Worm (Caenorhabditis elegans) whole organism, young adult: ENCODE results near the gene trpa-1.

Source experiments
- B0261.1 ChIP-seq: sonication (generic microtip); optimal IDR thresholded peaks from 2 replicates; lab custom pipeline; 2016; ENCODE audit warnings: mild to moderate bottlenecking, missing genetic modification characterization, moderate library complexity, missing compliant biosample characterization
- B0336.3 ChIP-seq: fragments of 200-800 bp; sonication (Bioruptor generic); IDR thresholded peaks from 2 replicates; pipeline ENCODE4 v1.3.6; 2022; ENCODE audit warnings: missing genetic modification characterization, missing compliant biosample characterization
- C17E4.6 ChIP-seq: fragments of 200-800 bp; sonication (Bioruptor generic); IDR thresholded peaks from 2 replicates; pipeline ENCODE4 v1.3.6; 2022; ENCODE audit warnings: missing genetic modification reagents, missing genetic modification characterization, missing compliant biosample characterization
- D2030.7 ChIP-seq: fragments of 200-800 bp; sonication (Bioruptor generic); IDR thresholded peaks from 2 replicates; pipeline ENCODE4 v1.3.6; 2022; ENCODE audit warnings: missing genetic modification reagents, missing genetic modification characterization, missing compliant biosample characterization
- F57A8.1 ChIP-seq: fragments of 200-800 bp; sonication (Bioruptor generic); optimal IDR thresholded peaks from 2 replicates; lab custom pipeline; 2018; ENCODE audit warnings: mild to moderate bottlenecking, missing genetic modification characterization, moderate library complexity, missing compliant biosample characterization
- F57C9.4 ChIP-seq: sonication (generic microtip); optimal IDR thresholded peaks from 2 replicates; lab custom pipeline; 2017; ENCODE audit warnings: mild to moderate bottlenecking, missing genetic modification characterization, missing compliant biosample characterization
- K11D2.4 ChIP-seq: fragments of 200-800 bp; sonication (Bioruptor generic); IDR thresholded peaks from 2 replicates; pipeline ENCODE4 v1.3.6; 2022; ENCODE audit warnings: missing genetic modification reagents, missing genetic modification characterization, missing compliant biosample characterization
- K12H6.12 ChIP-seq: fragments of 200-800 bp; sonication (Bioruptor generic); optimal IDR thresholded peaks from 2 replicates; lab custom pipeline; 2018; ENCODE audit warnings: mild to moderate bottlenecking, missing genetic modification characterization, missing compliant biosample characterization
- Y53F4B.3 ChIP-seq: fragments of 200-800 bp; sonication (Bioruptor generic); IDR thresholded peaks from 2 replicates; pipeline ENCODE4 v1.3.6; 2022; ENCODE audit warnings: missing genetic modification reagents, missing genetic modification characterization, missing compliant biosample characterization
- Y67H2A.10 ChIP-seq: fragments of 200-800 bp; sonication (Bioruptor generic); conservative IDR thresholded peaks from 2 replicates; pipeline ENCODE4 v1.3.6; 2022; ENCODE audit warnings: missing genetic modification reagents, missing genetic modification characterization, missing compliant biosample characterization
- ZK185.1 ChIP-seq: sonication (generic microtip); optimal IDR thresholded peaks from 2 replicates; lab custom pipeline; 2016; ENCODE audit warnings: mild to moderate bottlenecking, missing genetic modification characterization, missing compliant biosample characterization; ENCODE audit not compliant: poor library complexity, severe bottlenecking
- akir-1 ChIP-seq: fragments of 200-800 bp; sonication (Bioruptor generic); optimal IDR thresholded peaks from 2 replicates; lab custom pipeline; 2018; ENCODE audit warnings: mild to moderate bottlenecking, missing genetic modification characterization, moderate library complexity, missing compliant biosample characterization
- athp-1 ChIP-seq: sonication (generic microtip); optimal IDR thresholded peaks from 2 replicates; lab custom pipeline; 2017; ENCODE audit warnings: mild to moderate bottlenecking, missing genetic modification characterization, missing compliant biosample characterization
- attf-5 ChIP-seq: fragments of 200-800 bp; sonication (Bioruptor generic); optimal IDR thresholded peaks from 2 replicates; lab custom pipeline; 2018; ENCODE audit warnings: mild to moderate bottlenecking, missing genetic modification characterization, missing compliant biosample characterization
- bed-2 ChIP-seq: fragments of 200-800 bp; sonication (Bioruptor generic); IDR thresholded peaks from 2 replicates; pipeline ENCODE4 v1.3.6; 2022; ENCODE audit warnings: missing genetic modification reagents, missing genetic modification characterization, missing compliant biosample characterization
- cebp-2 ChIP-seq: fragments of 200-800 bp; sonication (Bioruptor generic); IDR thresholded peaks from 2 replicates; pipeline ENCODE4 v1.3.6; 2022; ENCODE audit warnings: missing genetic modification characterization, missing compliant biosample characterization
- ceh-27 ChIP-seq: fragments of 200-800 bp; sonication (Bioruptor generic); optimal IDR thresholded peaks from 2 replicates; lab custom pipeline; 2018; ENCODE audit warnings: mild to moderate bottlenecking, missing genetic modification characterization, moderate library complexity, missing compliant biosample characterization
- die-1 ChIP-seq: sonication (generic microtip); optimal IDR thresholded peaks from 2 replicates; lab custom pipeline; 2016; ENCODE audit warnings: missing genotype, mild to moderate bottlenecking, missing genetic modification characterization, missing compliant biosample characterization
- dox-1 ChIP-seq: fragments of 200-800 bp; sonication (Bioruptor generic); IDR thresholded peaks from 2 replicates; pipeline ENCODE4 v1.3.6; 2022; ENCODE audit warnings: missing genetic modification reagents, missing genetic modification characterization, missing compliant biosample characterization
- egl-18 ChIP-seq: fragments of 200-800 bp; sonication (Bioruptor generic); IDR thresholded peaks from 2 replicates; pipeline ENCODE4 v1.3.6; 2022; ENCODE audit warnings: missing genetic modification reagents, missing genetic modification characterization, missing compliant biosample characterization
- egl-44 ChIP-seq: fragments of 200-800 bp; sonication (Bioruptor generic); IDR thresholded peaks from 2 replicates; pipeline ENCODE4 v1.3.6; 2022; ENCODE audit warnings: missing genetic modification reagents, missing genetic modification characterization, missing compliant biosample characterization
- egrh-3 ChIP-seq: fragments of 200-800 bp; sonication (Bioruptor generic); IDR thresholded peaks from 2 replicates; pipeline ENCODE4 v1.3.6; 2022; ENCODE audit warnings: missing genetic modification reagents, missing genetic modification characterization, missing compliant biosample characterization
- fkh-3 ChIP-seq: sonication (generic microtip); optimal IDR thresholded peaks from 2 replicates; lab custom pipeline; 2016; ENCODE audit warnings: mild to moderate bottlenecking, missing genetic modification characterization, missing compliant biosample characterization
- hlh-12 ChIP-seq: sonication (generic microtip); optimal IDR thresholded peaks from 2 replicates; lab custom pipeline; 2016; ENCODE audit warnings: missing genetic modification characterization, missing compliant biosample characterization
- hlh-26 ChIP-seq: fragments of 200-800 bp; sonication (Bioruptor generic); conservative IDR thresholded peaks from 2 replicates; pipeline ENCODE4 v1.3.6; 2022; ENCODE audit warnings: missing genetic modification reagents, missing genetic modification characterization, missing compliant biosample characterization
- hmg-1.2 ChIP-seq: fragments of 200-800 bp; sonication (Bioruptor generic); IDR thresholded peaks from 2 replicates; pipeline ENCODE4 v1.3.6; 2022; ENCODE audit warnings: missing genetic modification reagents, missing genetic modification characterization, missing compliant biosample characterization
- let-526 ChIP-seq: fragments of 200-800 bp; sonication (Bioruptor generic); IDR thresholded peaks from 2 replicates; pipeline ENCODE4 v1.3.6; 2022; ENCODE audit warnings: missing genetic modification reagents, missing genetic modification characterization, missing compliant biosample characterization
- lin-40 ChIP-seq: sonication (generic microtip); optimal IDR thresholded peaks from 2 replicates; lab custom pipeline; 2016; ENCODE audit warnings: missing genetic modification characterization, mild to moderate bottlenecking, missing compliant biosample characterization, missing genotype, missing genetic modification reagents
- lsl-1 ChIP-seq: fragments of 200-800 bp; sonication (Bioruptor generic); optimal IDR thresholded peaks from 2 replicates; lab custom pipeline; 2018; ENCODE audit warnings: mild to moderate bottlenecking, missing genetic modification characterization, moderate library complexity, missing compliant biosample characterization
- lsy-27 ChIP-seq: sonication (generic microtip); optimal IDR thresholded peaks from 2 replicates; lab custom pipeline; 2017; ENCODE audit warnings: missing genetic modification characterization, mild to moderate bottlenecking, missing compliant biosample characterization, antibody characterized with exemption, missing genotype, borderline replicate concordance; ENCODE audit not compliant: insufficient read depth
- madf-10 ChIP-seq: sonication (generic microtip); optimal IDR thresholded peaks from 2 replicates; lab custom pipeline; 2016; ENCODE audit warnings: mild to moderate bottlenecking, missing genetic modification characterization, missing compliant biosample characterization
- madf-3 ChIP-seq: fragments of 200-800 bp; sonication (Bioruptor generic); IDR thresholded peaks from 2 replicates; pipeline ENCODE4 v1.3.6; 2022; ENCODE audit warnings: missing genetic modification reagents, missing genetic modification characterization, missing compliant biosample characterization
- mcd-1 ChIP-seq: fragments of 200-800 bp; sonication (Bioruptor generic); IDR thresholded peaks from 2 replicates; pipeline ENCODE4 v1.3.6; 2022; ENCODE audit warnings: missing genetic modification reagents, missing genetic modification characterization, missing compliant biosample characterization
- mel-28 ChIP-seq: sonication (generic microtip); optimal IDR thresholded peaks from 2 replicates; lab custom pipeline; 2016; ENCODE audit warnings: borderline replicate concordance, mild to moderate bottlenecking, missing genetic modification characterization, missing compliant biosample characterization
- nfya-1 ChIP-seq: sonication (generic microtip); optimal IDR thresholded peaks from 2 replicates; lab custom pipeline; 2017; ENCODE audit warnings: antibody characterized with exemption, missing compliant biosample characterization, missing genetic modification characterization, borderline replicate concordance; ENCODE audit not compliant: insufficient read depth
- nhr-80 ChIP-seq: sonication (generic microtip); optimal IDR thresholded peaks from 2 replicates; lab custom pipeline; 2016; ENCODE audit warnings: missing genetic modification characterization, missing compliant biosample characterization
- pbrm-1 ChIP-seq: fragments of 200-800 bp; sonication (Bioruptor generic); IDR thresholded peaks from 2 replicates; pipeline ENCODE4 v1.3.6; 2022; ENCODE audit warnings: missing genetic modification reagents, missing genetic modification characterization, missing compliant biosample characterization
- pha-4 ChIP-seq: fragments of 150-350 bp; sonication (generic microtip); optimal IDR thresholded peaks from 2 replicates; lab custom pipeline; 2014; ENCODE audit warnings: missing biosample characterization, missing genetic modification reagents, missing genetic modification characterization
- rec-8 ChIP-seq, 2 experiments: sonication (generic microtip); optimal IDR thresholded peaks; 2 replicates each; lab custom pipeline; 2016; ENCODE audit warnings: mild to moderate bottlenecking in 2 of 2, missing genetic modification characterization in 2 of 2, missing genetic modification reagents in 2 of 2, missing genotype in 2 of 2, missing biosample characterization in 1 of 2, missing compliant biosample characterization in 1 of 2, moderate library complexity in 1 of 2
- repo-1 ChIP-seq: sonication (generic microtip); optimal IDR thresholded peaks from 2 replicates; lab custom pipeline; 2017; ENCODE audit warnings: mild to moderate bottlenecking, missing genetic modification characterization, missing compliant biosample characterization
- sdz-38 ChIP-seq: sonication (generic microtip); optimal IDR thresholded peaks from 2 replicates; lab custom pipeline; 2016; ENCODE audit warnings: missing genotype, missing genetic modification characterization, missing compliant biosample characterization
- snpc-1.3 ChIP-seq: sonication (generic microtip); optimal IDR thresholded peaks from 2 replicates; lab custom pipeline; 2017; ENCODE audit warnings: missing genetic modification characterization, mild to moderate bottlenecking, missing compliant biosample characterization, antibody characterized with exemption, moderate library complexity, missing genotype, missing genetic modification reagents; ENCODE audit not compliant: insufficient read depth
- tbp1 ChIP-seq: fragments of 200-800 bp; sonication (Bioruptor generic); optimal IDR thresholded peaks from 2 replicates; lab custom pipeline; 2018; ENCODE audit warnings: mild to moderate bottlenecking, missing genetic modification characterization, missing compliant biosample characterization
- xnd-1 ChIP-seq: sonication (generic microtip); optimal IDR thresholded peaks from 2 replicates; lab custom pipeline; 2016; ENCODE audit warnings: missing genotype, missing genetic modification reagents, missing genetic modification characterization, missing compliant biosample characterization
- zim-3 ChIP-seq: sonication (generic microtip); optimal IDR thresholded peaks from 2 replicates; lab custom pipeline; 2017; ENCODE audit warnings: mild to moderate bottlenecking, missing genetic modification characterization, moderate library complexity, missing compliant biosample characterization
- ztf-22 ChIP-seq: fragments of 200-800 bp; sonication (Bioruptor generic); optimal IDR thresholded peaks from 2 replicates; lab custom pipeline; 2018; ENCODE audit warnings: mild to moderate bottlenecking, missing genetic modification characterization, moderate library complexity, missing compliant biosample characterization
- ztf-26 ChIP-seq: sonication (generic microtip); optimal IDR thresholded peaks from 2 replicates; lab custom pipeline; 2017; ENCODE audit warnings: missing genetic modification characterization, missing compliant biosample characterization
- ztf-28 ChIP-seq: fragments of 200-800 bp; sonication (Bioruptor generic); IDR thresholded peaks from 2 replicates; pipeline ENCODE4 v1.3.6; 2022; ENCODE audit warnings: missing genetic modification reagents, missing genetic modification characterization, missing compliant biosample characterization
- ztf-3 ChIP-seq: fragments of 200-800 bp; sonication (Bioruptor generic); optimal IDR thresholded peaks from 2 replicates; lab custom pipeline; 2018; ENCODE audit warnings: mild to moderate bottlenecking, missing genetic modification characterization, missing compliant biosample characterization

The trpa-1 gene

DNA sequence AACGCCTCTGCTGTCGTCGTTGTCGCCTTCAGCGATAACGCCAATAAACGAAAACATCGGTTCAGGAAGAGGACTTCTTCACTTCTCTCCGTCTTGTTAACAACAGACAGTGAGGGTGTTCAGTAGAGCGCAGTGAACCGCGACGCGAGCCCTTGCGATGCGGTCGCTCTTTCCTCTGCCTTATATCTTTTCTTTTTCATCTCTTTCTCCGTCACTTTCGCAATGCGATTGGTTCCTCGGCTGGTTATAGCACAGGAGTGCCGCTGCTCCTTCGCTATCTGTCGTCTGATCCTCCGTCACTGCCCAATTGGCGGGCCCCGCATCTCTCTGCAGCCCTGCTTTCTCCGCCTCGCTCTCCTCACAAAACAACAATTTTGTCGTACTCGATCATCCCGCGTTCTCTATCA lies 7.2 kb upstream of the trpa-1 start (continued):
- no peak for TF ChIP-seq let-526
- TF ChIP-seq C17E4.6 (GFP tag; lab: Robert Waterston, UW) = no peak
- TF ChIP-seq ztf-22 = no peak
- peak; percentile 88 for TF ChIP-seq attf-5
- peak; percentile 56 for TF ChIP-seq zim-3 (tag; lab: Kevin White, UChicago)
- TF ChIP-seq Y67H2A.10 = no peak
- peak; percentile 84 for TF ChIP-seq madf-3 (GFP tag; lab: Robert Waterston, UW)
- no peak for TF ChIP-seq mel-28 (tag; lab: Kevin White, UChicago)
- 0 out of 2 replicates have a peak, but pooled peaks have one; percentile 25 for TF ChIP-seq egl-18
- no peak for TF ChIP-seq pha-4 (tag; lab: Kevin White, UChicago)
- no peak for TF ChIP-seq F57C9.4 (tag; lab: Kevin White, UChicago)
- TF ChIP-seq fkh-3 = no peak
- no peak for TF ChIP-seq ztf-28 (GFP tag; lab: Robert Waterston, UW)
- no peak for TF ChIP-seq sdz-38 (tag; lab: Kevin White, UChicago)
- peak; percentile 20 for TF ChIP-seq athp-1 (tag; lab: Kevin White, UChicago)
- TF ChIP-seq D2030.7 (GFP tag; lab: Robert Waterston, UW) = no peak
- no peak for TF ChIP-seq F57A8.1 (GFP tag; lab: Kevin White, UChicago)
- peak; percentile 86 for TF ChIP-seq K12H6.12 (tag; lab: Kevin White, UChicago)
- TF ChIP-seq repo-1 (tag; lab: Kevin White, UChicago) = peak; percentile 25
- no peak for TF ChIP-seq cebp-2 (GFP tag; lab: Robert Waterston, UW)
- peak; percentile 56; the same call in 1 of the 2 replicates for TF ChIP-seq hmg-1.2 (GFP tag; lab: Robert Waterston, UW)
- TF ChIP-seq nfya-1 (tag; lab: Kevin White, UChicago) = no peak
- no peak for TF ChIP-seq bed-2 (GFP tag; lab: Robert Waterston, UW)
- peak; percentile 82 for TF ChIP-seq ceh-27 (GFP tag; lab: Kevin White, UChicago)
- no peak for TF ChIP-seq xnd-1 (tag; lab: Kevin White, UChicago)
- TF ChIP-seq hlh-26 (GFP tag; lab: Robert Waterston, UW) = no peak
- TF ChIP-seq K11D2.4 (GFP tag; lab: Robert Waterston, UW) = peak; percentile 53
- no peak for TF ChIP-seq lsl-1 (GFP tag; lab: Kevin White, UChicago)
- no peak for TF ChIP-seq egl-44 (GFP tag; lab: Robert Waterston, UW)
- no peak for TF ChIP-seq ZK185.1
- peak; percentile 85 for TF ChIP-seq dox-1
- no peak for TF ChIP-seq ztf-3 (GFP tag; lab: Kevin White, UChicago)
- no peak for TF ChIP-seq rec-8 (tag; optimal IDR thresholded peaks at IDR 0.05; lab: Kevin White, UChicago)
- peak; percentile 51 for TF ChIP-seq lin-40 (tag; lab: Kevin White, UChicago)
- TF ChIP-seq Y53F4B.3 = no peak
- no peak for TF ChIP-seq B0261.1 (tag; lab: Kevin White, UChicago)
- peak; percentile 74 for TF ChIP-seq egrh-3 (GFP tag; lab: Robert Waterston, UW)
- no peak for TF ChIP-seq snpc-1.3
- TF ChIP-seq pbrm-1 (GFP tag; lab: Robert Waterston, UW) = 0 out of 2 replicates have a peak, but pooled peaks have one; percentile 5
- TF ChIP-seq mcd-1 (GFP tag; lab: Robert Waterston, UW) = peak; percentile 78
- TF ChIP-seq hlh-12 = no peak
- TF ChIP-seq nhr-80 = peak; percentile 57
- TF ChIP-seq lsy-27 (tag; lab: Kevin White, UChicago) = no peak
- no peak for TF ChIP-seq akir-1 (GFP tag; lab: Kevin White, UChicago)
- peak; percentile 66 for TF ChIP-seq B0336.3 (GFP tag; lab: Robert Waterston, UW)
- no peak for TF ChIP-seq die-1 (tag; lab: Kevin White, UChicago)
- peak; percentile 39 for TF ChIP-seq tbp1 (GFP tag; lab: Kevin White, UChicago)
- no peak for TF ChIP-seq ztf-26
- peak; percentile 23 for TF ChIP-seq madf-10
